Worm (Caenorhabditis elegans) whole organism, L4/young adult: ENCODE results near the gene sri-78.

ENCODE experiments used
- dao-5 ChIP-seq: sonication (generic microtip); optimal IDR thresholded peaks from 2 replicates; lab custom pipeline; 2016; ENCODE audit warnings: missing genotype, missing genetic modification characterization, moderate library complexity, missing compliant biosample characterization
- him-1 ChIP-seq: sonication (generic microtip); optimal IDR thresholded peaks from 2 replicates; lab custom pipeline; 2016; ENCODE audit warnings: missing genotype, missing genetic modification reagents, missing genetic modification characterization, missing compliant biosample characterization

- TF ChIP-seq him-1 (tag; lab: Kevin White, UChicago) (no peak), dao-5 (no peak)
Measured at ce11 chrII:3230422-3230821, 45.5 kb downstream of the sri-78 start, which contains the start of gene srh-297.
